Worm (Caenorhabditis elegans): Measurements from ENCODE around the gene mrpl-30.
"Not testable (repeated sequence)": the region's sequence is repeated elsewhere in the genome, so short reads cannot be mapped to it uniquely, and the experiment has no call there.

mrpl-30 gene

ce11 chrIII:2410925-2411450, at the start of gene mrpl-30:
mrpl-30 (minus strand) TSS chrIII:2410975.
- TF ChIP-seq T22C8.4 (GFP tag; IDR thresholded peaks at IDR 0.05) (0 out of 2 replicates have a peak, but pooled peaks have one; percentile 47), ref-1 (GFP tag; conservative IDR thresholded peaks at IDR 0.05) (no peak)

- TF ChIP-seq ztf-23 (GFP tag; IDR thresholded peaks at IDR 0.05); tab-1 (GFP tag; IDR thresholded peaks at IDR 0.05); cog-1 (tag; optimal IDR thresholded peaks at IDR 0.05): not testable (repeated sequence)
Measured at ce11 chrIII:2458742-2459141, 48.0 kb upstream of the mrpl-30 start, which contains the start of gene E02H9.3. E02H9.3 (plus strand) TSS chrIII:2459042.

ce11 chrIII:2454757-2455306, 44.1 kb upstream of the mrpl-30 start, which contains the start of gene nhr-121:
nhr-121 (minus strand) TSS chrIII:2454807.
- TF ChIP-seq tab-1 (GFP tag; IDR thresholded peaks at IDR 0.05) (no peak), T22C8.4 (GFP tag; IDR thresholded peaks at IDR 0.05) (no peak), cog-1 (tag; optimal IDR thresholded peaks at IDR 0.05) (no peak), flt-1 (GFP tag; IDR thresholded peaks at IDR 0.05) (no peak), ztf-23 (GFP tag; IDR thresholded peaks at IDR 0.05) (no peak), med-1 (GFP tag; optimal IDR thresholded peaks at IDR 0.05; ENCODE audit: insufficient read depth) (no peak), ref-1 (GFP tag; conservative IDR thresholded peaks at IDR 0.05) (no peak), klf-2 (GFP tag; conservative IDR thresholded peaks at IDR 0.05) (no peak), ztf-29 (GFP tag; IDR thresholded peaks at IDR 0.05) (no peak)

ce11 chrIII:2445574-2446259, 34.9 kb upstream of the mrpl-30 start, which contains the start of the genes E02H9.7 and klo-2:
E02H9.7 (minus strand) TSS chrIII:2445674.
klo-2 (plus strand) TSS chrIII:2446209.
- TF ChIP-seq klf-2 (GFP tag; conservative IDR thresholded peaks at IDR 0.05) (no peak), cog-1 (tag; optimal IDR thresholded peaks at IDR 0.05) (no peak), tab-1 (GFP tag; IDR thresholded peaks at IDR 0.05) (no peak), flt-1 (GFP tag; IDR thresholded peaks at IDR 0.05) (no peak), T22C8.4 (GFP tag; IDR thresholded peaks at IDR 0.05) (no peak), ztf-23 (GFP tag; IDR thresholded peaks at IDR 0.05) (no peak), med-1 (GFP tag; optimal IDR thresholded peaks at IDR 0.05; ENCODE audit: insufficient read depth) (no peak), ztf-29 (GFP tag; IDR thresholded peaks at IDR 0.05) (no peak), ref-1 (GFP tag; conservative IDR thresholded peaks at IDR 0.05) (no peak)

- TF ChIP-seq ref-1 (GFP tag; conservative IDR thresholded peaks at IDR 0.05) (no peak), klf-2 (GFP tag; conservative IDR thresholded peaks at IDR 0.05) (no peak), cog-1 (tag; optimal IDR thresholded peaks at IDR 0.05) (no peak), ztf-23 (GFP tag; IDR thresholded peaks at IDR 0.05) (no peak), ztf-29 (GFP tag; IDR thresholded peaks at IDR 0.05) (no peak), tab-1 (GFP tag; IDR thresholded peaks at IDR 0.05) (no peak), T22C8.4 (GFP tag; IDR thresholded peaks at IDR 0.05) (no peak)
Measured at ce11 chrIII:2438543-2438942, 27.8 kb upstream of the mrpl-30 start, which contains the start of gene E02H9.13. E02H9.13 (minus strand) TSS chrIII:2438741.

- not testable (repeated sequence) for TF ChIP-seq ztf-29 (GFP tag; IDR thresholded peaks at IDR 0.05); flt-1 (GFP tag; IDR thresholded peaks at IDR 0.05); ref-1 (GFP tag; conservative IDR thresholded peaks at IDR 0.05)
Measured at ce11 chrIII:2435805-2436204, 25.0 kb upstream of the mrpl-30 start, which contains the start of gene E02H9.6. E02H9.6 (plus strand) TSS chrIII:2436105.

ce11 chrIII:2435373-2435772, 24.6 kb upstream of the mrpl-30 start, which contains the start of gene W04B5.6:
W04B5.6 (minus strand) TSS chrIII:2435473.
- TF ChIP-seq klf-2 (GFP tag; conservative IDR thresholded peaks at IDR 0.05); ztf-29 (GFP tag; IDR thresholded peaks at IDR 0.05); flt-1 (GFP tag; IDR thresholded peaks at IDR 0.05): not testable (repeated sequence)

ce11 chrIII:2432925-2433324, 22.1 kb upstream of the mrpl-30 start:
- no peak for TF ChIP-seq med-1 (GFP tag; optimal IDR thresholded peaks at IDR 0.05; ENCODE audit: insufficient read depth)
- TF ChIP-seq ztf-29 (GFP tag; IDR thresholded peaks at IDR 0.05), result no peak
- no peak for TF ChIP-seq cog-1 (tag; optimal IDR thresholded peaks at IDR 0.05)
- TF ChIP-seq tab-1 (GFP tag; IDR thresholded peaks at IDR 0.05), result no peak
- TF ChIP-seq klf-2 (GFP tag; conservative IDR thresholded peaks at IDR 0.05), result no peak

- TF ChIP-seq klf-2 (GFP tag; conservative IDR thresholded peaks at IDR 0.05), result no peak
- no peak for TF ChIP-seq med-1 (GFP tag; optimal IDR thresholded peaks at IDR 0.05; ENCODE audit: insufficient read depth)
- no peak for TF ChIP-seq tab-1 (GFP tag; IDR thresholded peaks at IDR 0.05)
- TF ChIP-seq ref-1 (GFP tag; conservative IDR thresholded peaks at IDR 0.05), result no peak
- no peak for TF ChIP-seq ztf-29 (GFP tag; IDR thresholded peaks at IDR 0.05)
Measured at ce11 chrIII:2426122-2426521, 15.3 kb upstream of the mrpl-30 start, which contains the start of gene W04B5.8. W04B5.8 (plus strand) TSS chrIII:2426316.

ce11 chrIII:2424783-2425329, 14.1 kb upstream of the mrpl-30 start:
- TF ChIP-seq cog-1 (tag; optimal IDR thresholded peaks at IDR 0.05) (no peak), tab-1 (GFP tag; IDR thresholded peaks at IDR 0.05) (0 out of 2 replicates have a peak, but pooled peaks have one; percentile 43)

Data from whole organism, midembryonic.